Worm (Caenorhabditis elegans) whole organism, mixed stage, embryonic: Measurements from ENCODE around the gene T22G5.1.

Source experiments
- M03D4.4 ChIP-seq: sonication (generic microtip); optimal IDR thresholded peaks from 2 replicates; lab custom pipeline; 2017; ENCODE audit warnings: mild to moderate bottlenecking, missing genetic modification characterization, missing compliant biosample characterization
- bed-3 ChIP-seq: fragments of 200-800 bp; sonication (Bioruptor generic); optimal IDR thresholded peaks from 3 replicates; lab custom pipeline; 2018; ENCODE audit warnings: mild to moderate bottlenecking, missing genetic modification characterization, moderate library complexity, missing compliant biosample characterization
- blmp-1 ChIP-seq: fragments of 150-350 bp; optimal IDR thresholded peaks from 2 replicates; lab custom pipeline; 2014; ENCODE audit warnings: missing biosample characterization, missing genetic modification characterization
- ceh-39 ChIP-seq: fragments of 150-350 bp; optimal IDR thresholded peaks from 2 replicates; lab custom pipeline; 2014; ENCODE audit warnings: missing biosample characterization, missing genetic modification characterization
- ceh-43 ChIP-seq: fragments of 200-800 bp; sonication (Bioruptor generic); optimal IDR thresholded peaks from 2 replicates; lab custom pipeline; 2018; ENCODE audit warnings: mild to moderate bottlenecking, missing genetic modification characterization, moderate library complexity, missing compliant biosample characterization
- ceh-83 ChIP-seq: fragments of 200-800 bp; sonication (Bioruptor generic); optimal IDR thresholded peaks from 2 replicates; lab custom pipeline; 2018; ENCODE audit warnings: mild to moderate bottlenecking, missing genetic modification characterization, missing compliant biosample characterization
- ces-1 ChIP-seq: fragments of 150-350 bp; optimal IDR thresholded peaks from 2 replicates; lab custom pipeline; 2014; ENCODE audit warnings: missing biosample characterization, missing genetic modification reagents, missing genetic modification characterization
- cnd-1 ChIP-seq: fragments of 200-800 bp; sonication (Bioruptor generic); optimal IDR thresholded peaks from 2 replicates; lab custom pipeline; 2018; ENCODE audit warnings: mild to moderate bottlenecking, missing genetic modification characterization, missing compliant biosample characterization
- drap-1 ChIP-seq: fragments of 200-800 bp; sonication (Bioruptor generic); optimal IDR thresholded peaks from 3 replicates; lab custom pipeline; 2018; ENCODE audit warnings: mild to moderate bottlenecking, missing genetic modification characterization, missing compliant biosample characterization
- elt-1 ChIP-seq: sonication (generic microtip); optimal IDR thresholded peaks from 2 replicates; lab custom pipeline; 2017; ENCODE audit warnings: missing genetic modification characterization, mild to moderate bottlenecking, missing compliant biosample characterization, antibody characterized with exemption, moderate library complexity, borderline replicate concordance; ENCODE audit not compliant: insufficient read depth
- elt-3 ChIP-seq: fragments of 150-350 bp; optimal IDR thresholded peaks from 2 replicates; lab custom pipeline; 2014; ENCODE audit warnings: missing biosample characterization, missing genetic modification characterization
- ham-2 ChIP-seq: fragments of 200-800 bp; sonication (Bioruptor generic); optimal IDR thresholded peaks from 2 replicates; lab custom pipeline; 2018; ENCODE audit warnings: mild to moderate bottlenecking, missing genetic modification characterization, missing compliant biosample characterization
- hlh-1 ChIP-seq: fragments of 150-350 bp; optimal IDR thresholded peaks from 2 replicates; lab custom pipeline; 2014; ENCODE audit warnings: missing biosample characterization, missing genetic modification reagents, missing genetic modification characterization
- lin-13 ChIP-seq: fragments of 150-350 bp; optimal IDR thresholded peaks from 2 replicates; lab custom pipeline; 2014; ENCODE audit warnings: missing biosample characterization, missing genetic modification characterization
- lin-32 ChIP-seq: fragments of 200-800 bp; sonication (Bioruptor generic); optimal IDR thresholded peaks from 2 replicates; lab custom pipeline; 2018; ENCODE audit warnings: mild to moderate bottlenecking, missing genetic modification characterization, missing compliant biosample characterization
- lsy-2 ChIP-seq: fragments of 150-350 bp; optimal IDR thresholded peaks from 2 replicates; lab custom pipeline; 2014; ENCODE audit warnings: missing biosample characterization, missing genetic modification characterization
- mab-5 ChIP-seq: fragments of 150-350 bp; optimal IDR thresholded peaks from 2 replicates; lab custom pipeline; 2014; ENCODE audit warnings: missing biosample characterization, missing genetic modification characterization
- mep-1 ChIP-seq: fragments of 150-350 bp; optimal IDR thresholded peaks from 2 replicates; lab custom pipeline; 2017; ENCODE audit warnings: missing biosample characterization, missing genetic modification reagents, missing genetic modification characterization, inconsistent platforms
- mls-2 ChIP-seq: sonication (generic microtip); optimal IDR thresholded peaks from 2 replicates; lab custom pipeline; 2016; ENCODE audit warnings: mild to moderate bottlenecking, missing genetic modification characterization, moderate library complexity, missing compliant biosample characterization
- nhr-12 ChIP-seq: fragments of 150-350 bp; optimal IDR thresholded peaks from 2 replicates; lab custom pipeline; 2014; ENCODE audit warnings: missing biosample characterization, missing genetic modification characterization
- nhr-2 ChIP-seq: fragments of 150-350 bp; optimal IDR thresholded peaks from 2 replicates; lab custom pipeline; 2014; ENCODE audit warnings: missing biosample characterization, missing genetic modification characterization
- nhr-237 ChIP-seq: fragments of 150-350 bp; optimal IDR thresholded peaks from 2 replicates; lab custom pipeline; 2014; ENCODE audit warnings: missing biosample characterization, missing genetic modification characterization
- nhr-28 ChIP-seq: fragments of 150-350 bp; optimal IDR thresholded peaks from 2 replicates; lab custom pipeline; 2014; ENCODE audit warnings: missing biosample characterization, missing genetic modification characterization
- nhr-76 ChIP-seq: sonication (generic microtip); optimal IDR thresholded peaks from 2 replicates; lab custom pipeline; 2017; ENCODE audit warnings: missing biosample characterization, missing genetic modification characterization
- pha-4 ChIP-seq: fragments of 150-350 bp; optimal IDR thresholded peaks from 2 replicates; lab custom pipeline; 2018; ENCODE audit warnings: missing biosample characterization, missing genetic modification reagents, missing genetic modification characterization
- sem-2 ChIP-seq: fragments of 200-800 bp; sonication (Bioruptor generic); optimal IDR thresholded peaks from 2 replicates; lab custom pipeline; 2018; ENCODE audit warnings: mild to moderate bottlenecking, missing genetic modification characterization, missing compliant biosample characterization
- sptf-1 ChIP-seq: sonication (generic microtip); optimal IDR thresholded peaks from 2 replicates; lab custom pipeline; 2017; ENCODE audit warnings: mild to moderate bottlenecking, missing genetic modification characterization, moderate library complexity, missing compliant biosample characterization
- tbx-8 ChIP-seq: fragments of 200-800 bp; sonication (Bioruptor generic); optimal IDR thresholded peaks from 2 replicates; lab custom pipeline; 2018; ENCODE audit warnings: mild to moderate bottlenecking, missing genetic modification characterization, moderate library complexity, missing compliant biosample characterization
- unc-39 ChIP-seq: fragments of 150-350 bp; optimal IDR thresholded peaks from 2 replicates; lab custom pipeline; 2014; ENCODE audit warnings: missing biosample characterization, missing genetic modification characterization
- unc-62 ChIP-seq: fragments of 150-350 bp; optimal IDR thresholded peaks from 2 replicates; lab custom pipeline; 2014; ENCODE audit warnings: missing biosample characterization, missing genetic modification reagents, missing genetic modification characterization
- zip-8 ChIP-seq: fragments of 150-350 bp; optimal IDR thresholded peaks from 2 replicates; lab custom pipeline; 2014; ENCODE audit warnings: missing biosample characterization, missing genetic modification characterization

T22G5.1 gene

ce11 chrV:13863700-13864099 is 12.9 kb upstream of the T22G5.1 start:
- TF ChIP-seq mab-5 (tag; lab: Kevin White, UChicago): no peak

- TF ChIP-seq nhr-28 (tag; lab: Kevin White, UChicago): no peak
- TF ChIP-seq M03D4.4 (tag; lab: Kevin White, UChicago): no peak
- TF ChIP-seq elt-1: peak; percentile 91
- no peak for TF ChIP-seq mep-1
- TF ChIP-seq nhr-76: no peak
- peak; percentile 28 for TF ChIP-seq ham-2 (GFP tag; lab: Kevin White, UChicago)
Observed at ce11 chrV:13866353-13866752, 10.3 kb upstream of the T22G5.1 start, which contains the start of gene nhr-175. TSS of gene nhr-175 (plus strand) at chrV:13866691.

- TF ChIP-seq drap-1 (GFP tag; lab: Kevin White, UChicago): peak; percentile 50
- peak; percentile 46 for TF ChIP-seq sem-2
- peak; percentile 31 for TF ChIP-seq ceh-83 (GFP tag; lab: Kevin White, UChicago)
- TF ChIP-seq cnd-1: peak; percentile 58
- peak; percentile 11 for TF ChIP-seq tbx-8 (GFP tag; lab: Kevin White, UChicago)
- TF ChIP-seq ceh-43: peak; percentile 5
Observed at ce11 chrV:13868886-13869285, 7.7 kb upstream of the T22G5.1 start.

- TF ChIP-seq ham-2 (GFP tag; lab: Kevin White, UChicago): no peak
- TF ChIP-seq hlh-1 (tag; lab: Kevin White, UChicago): no peak
- TF ChIP-seq nhr-237 (tag; lab: Kevin White, UChicago): no peak
- no peak for TF ChIP-seq M03D4.4 (tag; lab: Kevin White, UChicago)
- no peak for TF ChIP-seq blmp-1 (tag; lab: Kevin White, UChicago)
- no peak for TF ChIP-seq zip-8 (tag; lab: Kevin White, UChicago)
- no peak for TF ChIP-seq tbx-8 (GFP tag; lab: Kevin White, UChicago)
- no peak for TF ChIP-seq ceh-43
- TF ChIP-seq nhr-2 (tag; lab: Kevin White, UChicago): no peak
- no peak for TF ChIP-seq bed-3 (GFP tag; lab: Kevin White, UChicago)
- no peak for TF ChIP-seq pha-4 (tag; lab: Kevin White, UChicago)
- TF ChIP-seq lin-32 (GFP tag; lab: Kevin White, UChicago): no peak
Observed at ce11 chrV:13869551-13869950, 7.1 kb upstream of the T22G5.1 start.

ce11 chrV:13872895-13873294 is 3.7 kb upstream of the T22G5.1 start, which contains the start of gene cpt-5:
TSS of gene cpt-5 (plus strand) at chrV:13873195.
- no peak for TF ChIP-seq mab-5 (tag; lab: Kevin White, UChicago)
- no peak for TF ChIP-seq blmp-1 (tag; lab: Kevin White, UChicago)
- no peak for TF ChIP-seq ces-1 (GFP tag; lab: Kevin White, UChicago)
- TF ChIP-seq nhr-76: no peak
- no peak for TF ChIP-seq nhr-12 (tag; lab: Kevin White, UChicago)
- no peak for TF ChIP-seq tbx-8 (GFP tag; lab: Kevin White, UChicago)
- TF ChIP-seq nhr-2 (tag; lab: Kevin White, UChicago): no peak
- TF ChIP-seq unc-62 (GFP tag; lab: Kevin White, UChicago): no peak
- TF ChIP-seq pha-4 (tag; lab: Kevin White, UChicago): no peak
- no peak for TF ChIP-seq nhr-237 (tag; lab: Kevin White, UChicago)
- no peak for TF ChIP-seq lin-13 (tag; lab: Kevin White, UChicago)
- no peak for TF ChIP-seq lsy-2 (tag; lab: Kevin White, UChicago)
- no peak for TF ChIP-seq ceh-43
- no peak for TF ChIP-seq ham-2 (GFP tag; lab: Kevin White, UChicago)
- TF ChIP-seq elt-1: no peak
- TF ChIP-seq mls-2: no peak

ce11 chrV:13873323-13873722 is 3.3 kb upstream of the T22G5.1 start:
- no peak for TF ChIP-seq sem-2
- no peak for TF ChIP-seq hlh-1 (tag; lab: Kevin White, UChicago)
- TF ChIP-seq zip-8 (tag; lab: Kevin White, UChicago): no peak
- TF ChIP-seq ham-2 (GFP tag; lab: Kevin White, UChicago): no peak
- TF ChIP-seq elt-3 (tag; lab: Kevin White, UChicago): no peak
- no peak for TF ChIP-seq mls-2
- TF ChIP-seq lin-32 (GFP tag; lab: Kevin White, UChicago): no peak
- no peak for TF ChIP-seq nhr-12 (tag; lab: Kevin White, UChicago)
- no peak for TF ChIP-seq unc-39
- TF ChIP-seq ces-1 (GFP tag; lab: Kevin White, UChicago): no peak
- no peak for TF ChIP-seq unc-62 (GFP tag; lab: Kevin White, UChicago)
- TF ChIP-seq cnd-1: no peak
- no peak for TF ChIP-seq ceh-39 (tag; lab: Kevin White, UChicago)
- TF ChIP-seq sptf-1 (tag; lab: Kevin White, UChicago): no peak
